Fruit fly (Drosophila melanogaster) whole organism, embryonic: ENCODE results near the gene Bap60.

Experiments
- Ada2b ChIP-seq: fragments of 200-800 bp; sonication (Bioruptor generic); IDR thresholded peaks from 2 replicates; pipeline ENCODE4 v1.3.6; 2022; ENCODE audit warnings: missing biosample characterization, missing genetic modification characterization
- Atf6 ChIP-seq: fragments of 200-800 bp; sonication (Bioruptor generic); IDR thresholded peaks from 2 replicates; pipeline ENCODE4 v1.3.6; 2022; ENCODE audit warnings: missing biosample characterization, missing genetic modification characterization
- CG10209 ChIP-seq: fragments of 200-800 bp; sonication (Bioruptor generic); optimal IDR thresholded peaks from 3 replicates; lab custom pipeline; 2017; ENCODE audit warnings: missing biosample characterization, mild to moderate bottlenecking, missing genetic modification characterization, missing genetic modification reagents
- CG1024 ChIP-seq: fragments of 200-800 bp; sonication (Bioruptor generic); IDR thresholded peaks from 2 replicates; pipeline ENCODE4 v1.3.6; 2022; ENCODE audit warnings: missing biosample characterization, missing genetic modification characterization
- CG12071 ChIP-seq: fragments of 200-800 bp; sonication (Bioruptor generic); optimal IDR thresholded peaks from 3 replicates; lab custom pipeline; 2018; ENCODE audit warnings: missing biosample characterization, mild to moderate bottlenecking, missing genetic modification characterization
- CG12769 ChIP-seq: fragments of 200-800 bp; sonication (Bioruptor generic); optimal IDR thresholded peaks from 2 replicates; lab custom pipeline; 2019; ENCODE audit warnings: missing biosample characterization, mild to moderate bottlenecking, missing genetic modification characterization, moderate library complexity
- CG13287 ChIP-seq: fragments of 200-800 bp; sonication (Bioruptor generic); IDR thresholded peaks from 2 replicates; pipeline ENCODE4 v1.3.6; 2022; ENCODE audit warnings: missing biosample characterization, missing genetic modification characterization; ENCODE audit not compliant: partially characterized antibody
- CG14050 ChIP-seq: fragments of 200-800 bp; sonication (Bioruptor generic); IDR thresholded peaks from 3 replicates; pipeline ENCODE4 v1.3.6; 2022; ENCODE audit warnings: missing biosample characterization, missing genetic modification characterization
- CG14860 ChIP-seq: fragments of 200-800 bp; sonication (Bioruptor generic); IDR thresholded peaks from 3 replicates; pipeline ENCODE4 v1.3.6; 2022; ENCODE audit warnings: missing biosample characterization, missing genetic modification characterization; ENCODE audit not compliant: partially characterized antibody
- CG15011 ChIP-seq: fragments of 200-800 bp; sonication (Bioruptor generic); optimal IDR thresholded peaks from 3 replicates; lab custom pipeline; 2018; ENCODE audit warnings: missing biosample characterization, mild to moderate bottlenecking, missing genetic modification characterization
- CG15696 ChIP-seq: fragments of 200-800 bp; sonication (Bioruptor generic); optimal IDR thresholded peaks from 2 replicates; lab custom pipeline; 2019; ENCODE audit warnings: missing biosample characterization, mild to moderate bottlenecking, missing genetic modification characterization, moderate library complexity
- CG16815 ChIP-seq: fragments of 200-800 bp; sonication (Bioruptor generic); optimal IDR thresholded peaks from 3 replicates; lab custom pipeline; 2017; ENCODE audit warnings: missing biosample characterization, mild to moderate bottlenecking, missing genetic modification characterization
- CG30403 ChIP-seq: fragments of 200-800 bp; sonication (Bioruptor generic); optimal IDR thresholded peaks from 3 replicates; lab custom pipeline; 2016; ENCODE audit warnings: missing biosample characterization, missing genetic modification characterization
- CG7745 ChIP-seq: fragments of 200-800 bp; sonication (Bioruptor generic); optimal IDR thresholded peaks from 2 replicates; lab custom pipeline; 2018; ENCODE audit warnings: missing biosample characterization, mild to moderate bottlenecking, missing genetic modification characterization, moderate library complexity
- CG9215 ChIP-seq: fragments of 200-800 bp; sonication (Bioruptor generic); IDR thresholded peaks from 2 replicates; pipeline ENCODE4 v1.3.6; 2022; ENCODE audit warnings: missing biosample characterization, missing genetic modification characterization
- Fer2 ChIP-seq: fragments of 200-800 bp; sonication (Bioruptor generic); optimal IDR thresholded peaks from 2 replicates; lab custom pipeline; 2018; ENCODE audit warnings: missing biosample characterization, mild to moderate bottlenecking, missing genetic modification characterization, moderate library complexity
- Gug ChIP-seq: fragments of 200-800 bp; sonication (Bioruptor generic); IDR thresholded peaks from 4 replicates; pipeline ENCODE4 v1.3.6; 2022; ENCODE audit warnings: missing biosample characterization, missing genetic modification characterization
- H15 ChIP-seq: fragments of 200-800 bp; sonication (Bioruptor generic); IDR thresholded peaks from 3 replicates; pipeline ENCODE4 v1.3.6; 2022; ENCODE audit warnings: missing biosample characterization, missing genetic modification characterization
- Hr51 ChIP-seq, 2 experiments: fragments of 200-800 bp; sonication (Bioruptor generic); optimal IDR thresholded peaks; 2 replicates in 1 of 2; 3 replicates in 1 of 2; lab custom pipeline; 2016 to 2018; ENCODE audit warnings: missing biosample characterization in 2 of 2, missing genetic modification characterization in 2 of 2, mild to moderate bottlenecking in 1 of 2, moderate library complexity in 1 of 2
- Oaz ChIP-seq: fragments of 200-800 bp; sonication (Bioruptor generic); IDR thresholded peaks from 2 replicates; pipeline ENCODE4 v1.3.6; 2022; ENCODE audit warnings: missing biosample characterization, missing genetic modification characterization
- Sox100B ChIP-seq: fragments of 200-800 bp; sonication (Bioruptor generic); optimal IDR thresholded peaks from 3 replicates; lab custom pipeline; 2018; ENCODE audit warnings: missing biosample characterization, mild to moderate bottlenecking, missing genetic modification characterization
- Spps ChIP-seq: fragments of 200-800 bp; sonication (Bioruptor generic); optimal IDR thresholded peaks from 2 replicates; lab custom pipeline; 2018; ENCODE audit warnings: missing biosample characterization, mild to moderate bottlenecking, missing genetic modification characterization
- Ssrp ChIP-seq: fragments of 200-800 bp; sonication (Bioruptor generic); optimal IDR thresholded peaks from 2 replicates; lab custom pipeline; 2018; ENCODE audit warnings: missing biosample characterization, mild to moderate bottlenecking, missing genetic modification characterization, moderate library complexity
- Stat92E ChIP-seq, 3 experiments: fragments of >200 bp in 2 of 3; fragments of 200-800 bp in 1 of 3; sonication (Bioruptor generic) in 1 of 3; optimal IDR thresholded peaks; 2 replicates each; lab custom pipeline; 2017 to 2019; ENCODE audit warnings: missing biosample characterization in 3 of 3, missing genetic modification characterization in 3 of 3, mild to moderate bottlenecking in 1 of 3, moderate library complexity in 1 of 3
- Xbp1 ChIP-seq: fragments of 200-800 bp; sonication (Bioruptor generic); optimal IDR thresholded peaks from 3 replicates; lab custom pipeline; 2016; ENCODE audit warnings: missing biosample characterization, mild to moderate bottlenecking, missing genetic modification characterization
- al ChIP-seq: fragments of 200-800 bp; sonication (Bioruptor generic); IDR thresholded peaks from 2 replicates; pipeline ENCODE4 v1.3.6; 2022; ENCODE audit warnings: missing biosample characterization, missing genetic modification characterization
- caup ChIP-seq: fragments of 200-800 bp; sonication (Bioruptor generic); optimal IDR thresholded peaks from 3 replicates; lab custom pipeline; 2017; ENCODE audit warnings: missing biosample characterization, mild to moderate bottlenecking, missing genetic modification characterization, moderate library complexity; ENCODE audit not compliant: severe bottlenecking
- chn ChIP-seq: fragments of 200-800 bp; sonication (Bioruptor generic); optimal IDR thresholded peaks from 2 replicates; lab custom pipeline; 2016; ENCODE audit warnings: missing biosample characterization, missing genetic modification characterization
- croc ChIP-seq: fragments of 200-800 bp; sonication (Bioruptor generic); conservative IDR thresholded peaks from 3 replicates; pipeline ENCODE4 v1.3.6; 2022; ENCODE audit warnings: missing biosample characterization, missing genetic modification characterization
- dpn ChIP-seq, 2 experiments: fragments of 200-800 bp; sonication (Bioruptor generic); optimal IDR thresholded peaks; 3 replicates each; lab custom pipeline; 2016; ENCODE audit warnings: missing biosample characterization in 2 of 2, missing genetic modification characterization in 2 of 2
- exex ChIP-seq: fragments of 200-800 bp; sonication (Bioruptor generic); optimal IDR thresholded peaks from 4 replicates; lab custom pipeline; 2018; ENCODE audit warnings: missing biosample characterization, mild to moderate bottlenecking, missing genetic modification characterization, moderate library complexity
- gce ChIP-seq: fragments of 200-800 bp; sonication (Bioruptor generic); IDR thresholded peaks from 3 replicates; pipeline ENCODE4 v1.3.6; 2022; ENCODE audit warnings: missing biosample characterization, missing genetic modification characterization
- grau ChIP-seq: fragments of 200-800 bp; optimal IDR thresholded peaks from 3 replicates; lab custom pipeline; 2019; ENCODE audit warnings: missing biosample characterization, mild to moderate bottlenecking, missing genetic modification characterization, moderate library complexity
- her ChIP-seq: fragments of 200-800 bp; sonication (Bioruptor generic); optimal IDR thresholded peaks from 2 replicates; lab custom pipeline; 2016; ENCODE audit warnings: missing biosample characterization, missing genetic modification characterization
- hkb ChIP-seq, 2 experiments: fragments of 200-800 bp in 1 of 2; fragments of >200 bp in 1 of 2; sonication (Bioruptor generic) in 1 of 2; IDR thresholded peaks in 1 of 2; optimal IDR thresholded peaks in 1 of 2; 2 replicates each; pipeline versions ENCODE4 v1.3.6 to Lab custom; 2017 to 2022; ENCODE audit warnings: missing biosample characterization in 1 of 2, missing genetic modification characterization in 1 of 2
- hth ChIP-seq: fragments of >200 bp; optimal IDR thresholded peaks from 2 replicates; lab custom pipeline; 2017; ENCODE audit warnings: inconsistent platforms
- ind ChIP-seq: fragments of 200-800 bp; sonication (Bioruptor generic); optimal IDR thresholded peaks from 3 replicates; lab custom pipeline; 2016; ENCODE audit warnings: missing biosample characterization, missing genetic modification characterization
- jigr1 ChIP-seq: fragments of 200-800 bp; sonication (Bioruptor generic); IDR thresholded peaks from 3 replicates; pipeline ENCODE4 v1.3.6; 2022; ENCODE audit warnings: missing biosample characterization, missing genetic modification characterization
- kay ChIP-seq: fragments of 200-800 bp; sonication (Bioruptor generic); optimal IDR thresholded peaks from 2 replicates; lab custom pipeline; 2016; ENCODE audit warnings: missing biosample characterization, missing genetic modification characterization
- lilli ChIP-seq: fragments of 200-800 bp; sonication (Bioruptor generic); optimal IDR thresholded peaks from 3 replicates; lab custom pipeline; 2016; ENCODE audit warnings: missing biosample characterization, missing genetic modification characterization
- mam ChIP-seq: fragments of 200-800 bp; sonication (Bioruptor generic); optimal IDR thresholded peaks from 3 replicates; lab custom pipeline; 2016; ENCODE audit warnings: missing biosample characterization, missing genetic modification characterization
- odd ChIP-seq: fragments of 200-800 bp; sonication (Bioruptor generic); optimal IDR thresholded peaks from 2 replicates; lab custom pipeline; 2017; ENCODE audit warnings: missing biosample characterization, mild to moderate bottlenecking, missing genetic modification characterization
- pfk ChIP-seq: fragments of 200-800 bp; sonication (Bioruptor generic); optimal IDR thresholded peaks from 2 replicates; lab custom pipeline; 2018; ENCODE audit warnings: missing biosample characterization, mild to moderate bottlenecking, missing genetic modification characterization, moderate library complexity
- salm ChIP-seq: fragments of 200-800 bp; sonication (Bioruptor generic); optimal IDR thresholded peaks from 2 replicates; lab custom pipeline; 2018; ENCODE audit warnings: missing biosample characterization, mild to moderate bottlenecking, missing genetic modification characterization
- schlank ChIP-seq: fragments of 200-800 bp; sonication (Bioruptor generic); optimal IDR thresholded peaks from 2 replicates; lab custom pipeline; 2018; ENCODE audit warnings: missing biosample characterization, mild to moderate bottlenecking, missing genetic modification characterization
- tx ChIP-seq: fragments of 200-800 bp; sonication (Bioruptor generic); optimal IDR thresholded peaks from 2 replicates; lab custom pipeline; 2016; ENCODE audit warnings: missing biosample characterization, missing genetic modification characterization
- usp ChIP-seq: fragments of >200 bp; optimal IDR thresholded peaks from 2 replicates; lab custom pipeline; 2017; ENCODE audit warnings: missing biosample characterization, missing genetic modification characterization
- wdn ChIP-seq: fragments of 200-800 bp; sonication (Bioruptor generic); IDR thresholded peaks from 2 replicates; pipeline ENCODE4 v1.3.6; 2022; ENCODE audit warnings: missing biosample characterization, missing genetic modification characterization
- zfh1 ChIP-seq: fragments of 200-800 bp; sonication (Bioruptor generic); IDR thresholded peaks from 3 replicates; pipeline ENCODE4 v1.3.6; 2022; ENCODE audit warnings: missing biosample characterization, missing genetic modification characterization

Gene Bap60

dm6 chrX:13136939-13137697 lies 22.2 kb downstream of the Bap60 start (continued):
- TF ChIP-seq CG12071 (GFP tag; lab: Kevin White, UChicago) (no peak), Oaz (GFP tag; lab: Robert Waterston, UW) (0 out of 2 replicates have a peak, but pooled peaks have one; percentile 10), Fer2 (tag; lab: Kevin White, UChicago) (no peak), tx (GFP tag; lab: Kevin White, UChicago) (no peak), hkb (optimal IDR thresholded peaks at IDR 0.05; lab: Kevin White, UChicago) (no peak), hkb (GFP tag; IDR thresholded peaks at IDR 0.05; lab: Robert Waterston, UW) (peak; percentile 81), pfk (GFP tag; lab: Kevin White, UChicago) (no peak), zfh1 (GFP tag; lab: Robert Waterston, UW) (peak; percentile 69; the same call in 2 of the 3 replicates), Xbp1 (GFP tag; lab: Kevin White, UChicago) (peak; percentile 41), CG12769 (tag; lab: Kevin White, UChicago) (no peak), ind (GFP tag; lab: Kevin White, UChicago) (no peak), Stat92E (GFP tag; optimal IDR thresholded peaks at IDR 0.05; lab: Kevin White, UChicago) (no peak), CG13287 (no peak), hth (lab: Kevin White, UChicago) (no peak), exex (tag; lab: Kevin White, UChicago) (no peak), Ssrp (tag; lab: Kevin White, UChicago) (peak; percentile 28), CG14050 (GFP tag; lab: Robert Waterston, UW) (peak; percentile 55), usp (GFP tag; lab: Kevin White, UChicago) (no peak), Spps (tag; lab: Kevin White, UChicago) (no peak), dpn (GFP tag; optimal IDR thresholded peaks at IDR 0.05; lab: Kevin White, UChicago) (no peak), CG15011 (no peak), mam (GFP tag; lab: Kevin White, UChicago) (no peak), Sox100B (peak; percentile 47), CG9215 (GFP tag; lab: Robert Waterston, UW) (no peak), gce (GFP tag; lab: Robert Waterston, UW) (peak; percentile 60; the same call in 2 of the 3 replicates), her (GFP tag; lab: Kevin White, UChicago) (no peak), odd (GFP tag; lab: Kevin White, UChicago) (no peak), salm (no peak), Ada2b (no peak), CG14860 (GFP tag; lab: Robert Waterston, UW) (no peak), H15 (GFP tag; lab: Robert Waterston, UW) (peak; percentile 74; the same call in 2 of the 3 replicates), wdn (GFP tag; lab: Robert Waterston, UW) (0 out of 2 replicates have a peak, but pooled peaks have one; percentile 14), croc (GFP tag; lab: Robert Waterston, UW) (peak; percentile 54), CG30403 (GFP tag; lab: Kevin White, UChicago) (peak; percentile 31), jigr1 (GFP tag; lab: Robert Waterston, UW) (0 out of 3 replicates have a peak, but pooled peaks have one; percentile 52), CG1024 (GFP tag; lab: Robert Waterston, UW) (peak; percentile 40), CG15696 (tag; lab: Kevin White, UChicago) (no peak), CG10209 (peak; percentile 59), Atf6 (GFP tag; lab: Robert Waterston, UW) (no peak), caup (no peak), lilli (peak; percentile 29), grau (tag; lab: Kevin White, UChicago) (peak; percentile 39), chn (GFP tag; lab: Kevin White, UChicago) (no peak), kay (GFP tag; lab: Kevin White, UChicago) (no peak), Gug (peak; percentile 39; the same call in 1 of the 4 replicates), Hr51 (GFP tag; optimal IDR thresholded peaks at IDR 0.05; lab: Kevin White, UChicago) (peak in 1 of 2 experiments; percentile 60), CG16815 (GFP tag; lab: Kevin White, UChicago) (no peak), schlank (no peak), al (no peak), CG7745 (tag; lab: Kevin White, UChicago) (no peak)
